Worm (Caenorhabditis elegans) whole organism, L4 larva: ENCODE data around the gene F10E9.7.

Experiments
- Y48G9A.11 ChIP-seq: fragments of 200-800 bp; sonication (Bioruptor generic); IDR thresholded peaks from 2 replicates; pipeline ENCODE4 v1.3.6; 2022; ENCODE audit warnings: missing genetic modification reagents, missing genetic modification characterization, missing compliant biosample characterization
- ceh-82 ChIP-seq: sonication (generic microtip); optimal IDR thresholded peaks from 2 replicates; lab custom pipeline; 2017; ENCODE audit warnings: missing biosample characterization, missing genetic modification characterization
- ces-1 ChIP-seq: fragments of 150-350 bp; sonication (generic microtip); optimal IDR thresholded peaks from 4 replicates; lab custom pipeline; 2014; ENCODE audit warnings: missing biosample characterization, missing genetic modification reagents, missing genetic modification characterization
- dpl-1 ChIP-seq: fragments of 150-350 bp; optimal IDR thresholded peaks from 2 replicates; lab custom pipeline; 2014; ENCODE audit warnings: missing biosample characterization, missing genetic modification reagents, missing genetic modification characterization
- lin-13 ChIP-seq: fragments of 150-350 bp; optimal IDR thresholded peaks from 2 replicates; lab custom pipeline; 2014; ENCODE audit warnings: missing biosample characterization, missing genetic modification reagents, missing genetic modification characterization
- lir-3 ChIP-seq: sonication (generic microtip); optimal IDR thresholded peaks from 2 replicates; lab custom pipeline; 2016; ENCODE audit warnings: mild to moderate bottlenecking, missing genetic modification characterization, missing compliant biosample characterization
- madf-9 ChIP-seq: fragments of 200-800 bp; sonication (Bioruptor generic); conservative IDR thresholded peaks from 2 replicates; pipeline ENCODE4 v1.3.6; 2022; ENCODE audit warnings: missing genetic modification reagents, missing genetic modification characterization, missing compliant biosample characterization
- mep-1 ChIP-seq: fragments of 150-350 bp; sonication (generic microtip); optimal IDR thresholded peaks from 3 replicates; lab custom pipeline; 2014; ENCODE audit warnings: missing biosample characterization, missing genetic modification characterization
- nhr-237 ChIP-seq: sonication (generic microtip); optimal IDR thresholded peaks from 2 replicates; lab custom pipeline; 2017; ENCODE audit warnings: missing biosample characterization, missing genetic modification characterization
- nhr-6 ChIP-seq: fragments of 150-350 bp; optimal IDR thresholded peaks from 2 replicates; lab custom pipeline; 2014; ENCODE audit warnings: missing biosample characterization, missing genetic modification characterization

DNA sequence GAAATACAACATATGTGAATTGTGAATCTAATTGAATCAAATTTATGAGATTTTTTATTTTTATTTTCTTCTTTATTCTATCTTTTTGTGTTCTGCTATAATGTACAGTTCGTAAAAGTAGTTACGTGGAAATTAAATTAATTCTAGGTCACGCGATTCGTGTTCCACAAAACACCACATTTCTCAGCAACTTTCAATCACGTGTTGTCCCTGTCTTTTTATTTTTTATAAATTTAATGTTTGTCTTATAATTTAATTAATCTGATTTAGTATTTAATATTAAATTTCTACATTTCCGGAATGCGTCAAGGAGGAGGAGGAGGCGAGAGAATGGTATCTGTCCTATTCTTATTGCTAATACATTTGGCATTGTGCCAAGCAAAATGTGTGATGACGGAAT, 49.2 kb downstream of the F10E9.7 start, which contains the start of gene ncr-2:
- no peak for TF ChIP-seq nhr-6 (tag; lab: Kevin White, UChicago)
- TF ChIP-seq ces-1 = no peak
- no peak for TF ChIP-seq lin-13 (GFP tag; lab: Kevin White, UChicago)
- TF ChIP-seq madf-9 = no peak
- TF ChIP-seq mep-1 = no peak
- TF ChIP-seq ceh-82 = no peak
- TF ChIP-seq nhr-237 (tag; lab: Kevin White, UChicago) = no peak
- no peak for TF ChIP-seq dpl-1 (GFP tag; lab: Kevin White, UChicago)
- no peak for TF ChIP-seq Y48G9A.11 (GFP tag; lab: Robert Waterston, UW)
- no peak for TF ChIP-seq lir-3 (tag; lab: Kevin White, UChicago)
